Fruit fly (Drosophila melanogaster): ENCODE measurements around the gene CG32161.

Gene CG32161

dm6 chr3L:16824725-16825124, 21.3 kb upstream of the CG32161 start:
- no peak for TF ChIP-seq CG32264 (GFP tag; optimal IDR thresholded peaks at IDR 0.05)
- no peak for TF ChIP-seq Dfd (GFP tag; optimal IDR thresholded peaks at IDR 0.05)
- no peak for TF ChIP-seq br (GFP tag; optimal IDR thresholded peaks at IDR 0.05)
- TF ChIP-seq lola (GFP tag; optimal IDR thresholded peaks at IDR 0.05): no peak
- no peak for TF ChIP-seq jim (GFP tag; optimal IDR thresholded peaks at IDR 0.05)
- no peak for TF ChIP-seq OdsH (GFP tag; optimal IDR thresholded peaks at IDR 0.05)
- TF ChIP-seq Rel (GFP tag; optimal IDR thresholded peaks at IDR 0.05): no peak
- no peak for TF ChIP-seq Rel (tag; optimal IDR thresholded peaks at IDR 0.05)
- TF ChIP-seq brk (GFP tag; optimal IDR thresholded peaks at IDR 0.05): no peak
- TF ChIP-seq woc (GFP tag; optimal IDR thresholded peaks at IDR 0.05): no peak
- no peak for TF ChIP-seq sage (GFP tag; optimal IDR thresholded peaks at IDR 0.05)
- TF ChIP-seq Dif (GFP tag; optimal IDR thresholded peaks at IDR 0.05; ENCODE audit: partially characterized antibody): no peak
- TF ChIP-seq fru (GFP tag; optimal IDR thresholded peaks at IDR 0.05): no peak
- TF ChIP-seq Hr83 (GFP tag; optimal IDR thresholded peaks at IDR 0.05; ENCODE audit: poor library complexity, severe bottlenecking): no peak
- no peak for TF ChIP-seq N (GFP tag; optimal IDR thresholded peaks at IDR 0.05)
- TF ChIP-seq Mio (GFP tag; optimal IDR thresholded peaks at IDR 0.05): no peak
- no peak for TF ChIP-seq Hnf4 (GFP tag; optimal IDR thresholded peaks at IDR 0.05)
- TF ChIP-seq h (GFP tag; optimal IDR thresholded peaks at IDR 0.05): no peak
- no peak for TF ChIP-seq Myc (optimal IDR thresholded peaks at IDR 0.05)

dm6 chr3L:16825195-16825594, 20.8 kb upstream of the CG32161 start:
- TF ChIP-seq OdsH (GFP tag; optimal IDR thresholded peaks at IDR 0.05) (no peak), Dfd (GFP tag; optimal IDR thresholded peaks at IDR 0.05) (no peak), HLH106 (tag; optimal IDR thresholded peaks at IDR 0.05) (no peak), dl (GFP tag; optimal IDR thresholded peaks at IDR 0.05; ENCODE audit: insufficient read depth in 1 of 2, partially characterized antibody in 2 of 2) (no peak), woc (GFP tag; optimal IDR thresholded peaks at IDR 0.05) (no peak), pan (optimal IDR thresholded peaks at IDR 0.05) (no peak), br (GFP tag; optimal IDR thresholded peaks at IDR 0.05) (no peak), Sp1 (GFP tag; optimal IDR thresholded peaks at IDR 0.05) (no peak), jim (GFP tag; optimal IDR thresholded peaks at IDR 0.05) (no peak), fru (GFP tag; optimal IDR thresholded peaks at IDR 0.05) (no peak), CG32264 (GFP tag; optimal IDR thresholded peaks at IDR 0.05) (no peak), Abd-B (GFP tag; optimal IDR thresholded peaks at IDR 0.05) (no peak), brk (GFP tag; optimal IDR thresholded peaks at IDR 0.05) (no peak), rgr (GFP tag; optimal IDR thresholded peaks at IDR 0.05) (no peak), dmrt93B (GFP tag; optimal IDR thresholded peaks at IDR 0.05) (no peak), tai (GFP tag; optimal IDR thresholded peaks at IDR 0.05) (no peak)

- no peak for TF ChIP-seq Jra (GFP tag; optimal IDR thresholded peaks at IDR 0.05)
- no peak for TF ChIP-seq Rel (GFP tag; optimal IDR thresholded peaks at IDR 0.05)
- TF ChIP-seq Rel (tag; optimal IDR thresholded peaks at IDR 0.05): no peak
- TF ChIP-seq foxo (GFP tag; optimal IDR thresholded peaks at IDR 0.05): no peak
- no peak for TF ChIP-seq CG32264 (GFP tag; optimal IDR thresholded peaks at IDR 0.05)
- no peak for TF ChIP-seq sage (GFP tag; optimal IDR thresholded peaks at IDR 0.05)
- TF ChIP-seq Dif (GFP tag; optimal IDR thresholded peaks at IDR 0.05; ENCODE audit: partially characterized antibody): no peak
- TF ChIP-seq woc (GFP tag; optimal IDR thresholded peaks at IDR 0.05): no peak
- no peak for TF ChIP-seq jim (GFP tag; optimal IDR thresholded peaks at IDR 0.05)
- TF ChIP-seq sv (GFP tag; optimal IDR thresholded peaks at IDR 0.05): no peak
- TF ChIP-seq Mio (GFP tag; optimal IDR thresholded peaks at IDR 0.05): no peak
- no peak for TF ChIP-seq Myc (optimal IDR thresholded peaks at IDR 0.05)
- no peak for TF ChIP-seq dl (GFP tag; optimal IDR thresholded peaks at IDR 0.05; ENCODE audit: insufficient read depth in 1 of 2, partially characterized antibody in 2 of 2)
- TF ChIP-seq br (GFP tag; optimal IDR thresholded peaks at IDR 0.05): no peak
- no peak for TF ChIP-seq Hr83 (GFP tag; optimal IDR thresholded peaks at IDR 0.05; ENCODE audit: poor library complexity, severe bottlenecking)
- TF ChIP-seq N (GFP tag; optimal IDR thresholded peaks at IDR 0.05): no peak
- TF ChIP-seq lola (GFP tag; optimal IDR thresholded peaks at IDR 0.05): no peak
- TF ChIP-seq CrebA (GFP tag; optimal IDR thresholded peaks at IDR 0.05; ENCODE audit: borderline replicate concordance): no peak
- no peak for TF ChIP-seq psq (GFP tag; optimal IDR thresholded peaks at IDR 0.05)
- no peak for TF ChIP-seq HLH106 (tag; optimal IDR thresholded peaks at IDR 0.05)
- TF ChIP-seq Dfd (GFP tag; optimal IDR thresholded peaks at IDR 0.05): no peak
These were observed 17.1 kb upstream of the CG32161 start, which contains the start of gene CG13024 for dm6 chr3L:16828967-16829366. Gene CG13024 (minus strand): TSS chr3L:16829074.

- no peak for TF ChIP-seq usp (GFP tag; optimal IDR thresholded peaks at IDR 0.05)
These were observed 16.0 kb upstream of the CG32161 start for dm6 chr3L:16829983-16830382.
